Fruit fly (Drosophila melanogaster) whole organism, pupa: ENCODE measurements around the gene kek5.

ENCODE experiments used
- CG14655 ChIP-seq: fragments of 200-800 bp; sonication (Bioruptor generic); optimal IDR thresholded peaks from 3 replicates; lab custom pipeline; 2017; ENCODE audit warnings: mild to moderate bottlenecking, missing biosample characterization, missing genetic modification reagents, missing genetic modification characterization
- CG17806 ChIP-seq: fragments of 200-800 bp; sonication (Bioruptor generic); optimal IDR thresholded peaks from 2 replicates; lab custom pipeline; 2018; ENCODE audit warnings: missing biosample characterization, mild to moderate bottlenecking, missing genetic modification characterization, moderate library complexity
- CG4496 ChIP-seq: fragments of 200-800 bp; sonication (Bioruptor generic); IDR thresholded peaks from 3 replicates; pipeline ENCODE4 v1.3.6; 2022; ENCODE audit warnings: missing biosample characterization, missing genetic modification characterization
- CG8301 ChIP-seq: fragments of 200-800 bp; sonication (Bioruptor generic); optimal IDR thresholded peaks from 2 replicates; lab custom pipeline; 2018; ENCODE audit warnings: missing biosample characterization, mild to moderate bottlenecking, missing genetic modification characterization
- EcR ChIP-seq: fragments of 200-800 bp; sonication (Bioruptor generic); optimal IDR thresholded peaks from 3 replicates; lab custom pipeline; 2019; ENCODE audit warnings: missing biosample characterization, missing genetic modification characterization, mild to moderate bottlenecking, moderate library complexity, missing genetic modification reagents
- Pif1A ChIP-seq: fragments of 200-800 bp; sonication (Bioruptor generic); optimal IDR thresholded peaks from 3 replicates; lab custom pipeline; 2016; ENCODE audit warnings: missing biosample characterization, missing genetic modification characterization
- gl ChIP-seq: fragments of 200-800 bp; sonication (Bioruptor generic); optimal IDR thresholded peaks from 2 replicates; lab custom pipeline; 2018; ENCODE audit warnings: missing biosample characterization, mild to moderate bottlenecking, missing genetic modification characterization
- rn ChIP-seq: fragments of 200-800 bp; sonication (Bioruptor generic); IDR thresholded peaks from 2 replicates; pipeline ENCODE4 v1.3.6; 2022; ENCODE audit warnings: missing biosample characterization, missing genetic modification characterization

- TF ChIP-seq CG4496 (GFP tag; lab: Robert Waterston, UW) (no peak), EcR (no peak), rn (GFP tag; lab: Robert Waterston, UW) (no peak), Pif1A (GFP tag; lab: Kevin White, UChicago) (no peak), CG8301 (tag; lab: Kevin White, UChicago) (no peak), CG17806 (tag; lab: Kevin White, UChicago) (no peak), CG14655 (GFP tag; lab: Kevin White, UChicago) (no peak), gl (tag; lab: Kevin White, UChicago) (no peak)
Observed at dm6 chrX:19316583-19316982, 36.4 kb upstream of the kek5 start.
